Fruit fly (Drosophila melanogaster) whole organism, pupa: ENCODE data around the gene CG14624.

Source experiments
- CG10348 ChIP-seq: fragments of 200-800 bp; sonication (Bioruptor generic); IDR thresholded peaks from 2 replicates; pipeline ENCODE4 v1.3.6; 2022; ENCODE audit warnings: missing biosample characterization, missing genetic modification characterization
- CG12605 ChIP-seq: fragments of 200-800 bp; sonication (Bioruptor generic); IDR thresholded peaks from 2 replicates; pipeline ENCODE4 v1.3.6; 2022; ENCODE audit warnings: missing biosample characterization, missing genetic modification characterization
- CG13204 ChIP-seq: fragments of 200-800 bp; sonication (Bioruptor generic); optimal IDR thresholded peaks from 2 replicates; lab custom pipeline; 2018; ENCODE audit warnings: missing biosample characterization, mild to moderate bottlenecking, missing genetic modification characterization, moderate library complexity
- CG14655 ChIP-seq: fragments of 200-800 bp; sonication (Bioruptor generic); optimal IDR thresholded peaks from 3 replicates; lab custom pipeline; 2017; ENCODE audit warnings: mild to moderate bottlenecking, missing biosample characterization, missing genetic modification reagents, missing genetic modification characterization
- CG15710 ChIP-seq: fragments of 200-800 bp; sonication (Bioruptor generic); optimal IDR thresholded peaks from 2 replicates; lab custom pipeline; 2018; ENCODE audit warnings: missing biosample characterization, mild to moderate bottlenecking, missing genetic modification characterization, moderate library complexity
- CG17806 ChIP-seq: fragments of 200-800 bp; sonication (Bioruptor generic); optimal IDR thresholded peaks from 2 replicates; lab custom pipeline; 2018; ENCODE audit warnings: missing biosample characterization, mild to moderate bottlenecking, missing genetic modification characterization, moderate library complexity
- CG32121 ChIP-seq: fragments of 200-800 bp; sonication (Bioruptor generic); IDR thresholded peaks from 2 replicates; pipeline ENCODE4 v1.3.6; 2022; ENCODE audit warnings: missing biosample characterization, missing genetic modification characterization
- CG34367 ChIP-seq: fragments of 200-800 bp; sonication (Bioruptor generic); optimal IDR thresholded peaks from 2 replicates; lab custom pipeline; 2018; ENCODE audit warnings: missing biosample characterization, mild to moderate bottlenecking, missing genetic modification characterization
- CG4496 ChIP-seq: fragments of 200-800 bp; sonication (Bioruptor generic); IDR thresholded peaks from 3 replicates; pipeline ENCODE4 v1.3.6; 2022; ENCODE audit warnings: missing biosample characterization, missing genetic modification characterization
- CG8159 ChIP-seq: fragments of 200-800 bp; sonication (Bioruptor generic); optimal IDR thresholded peaks from 3 replicates; lab custom pipeline; 2018; ENCODE audit warnings: missing biosample characterization, mild to moderate bottlenecking, missing genetic modification characterization, moderate library complexity
- CG8301 ChIP-seq: fragments of 200-800 bp; sonication (Bioruptor generic); optimal IDR thresholded peaks from 2 replicates; lab custom pipeline; 2018; ENCODE audit warnings: missing biosample characterization, mild to moderate bottlenecking, missing genetic modification characterization
- CG9948 ChIP-seq: fragments of 200-800 bp; sonication (Bioruptor generic); optimal IDR thresholded peaks from 2 replicates; lab custom pipeline; 2018; ENCODE audit warnings: missing biosample characterization, mild to moderate bottlenecking, missing genetic modification characterization, moderate library complexity
- D1 ChIP-seq: fragments of 200-800 bp; sonication (Bioruptor generic); optimal IDR thresholded peaks from 2 replicates; lab custom pipeline; 2018; ENCODE audit warnings: missing biosample characterization, mild to moderate bottlenecking, missing genetic modification characterization, moderate library complexity
- EcR ChIP-seq: fragments of 200-800 bp; sonication (Bioruptor generic); optimal IDR thresholded peaks from 3 replicates; lab custom pipeline; 2019; ENCODE audit warnings: missing biosample characterization, missing genetic modification characterization, mild to moderate bottlenecking, moderate library complexity, missing genetic modification reagents
- Ets98B ChIP-seq: fragments of 200-800 bp; sonication (Bioruptor generic); IDR thresholded peaks from 2 replicates; pipeline ENCODE4 v1.3.6; 2022; ENCODE audit warnings: missing biosample characterization, missing genetic modification characterization
- Pif1A ChIP-seq: fragments of 200-800 bp; sonication (Bioruptor generic); optimal IDR thresholded peaks from 3 replicates; lab custom pipeline; 2016; ENCODE audit warnings: missing biosample characterization, missing genetic modification characterization
- Pif1B ChIP-seq: fragments of 200-800 bp; sonication (Bioruptor generic); optimal IDR thresholded peaks from 3 replicates; lab custom pipeline; 2016; ENCODE audit warnings: missing biosample characterization, missing genetic modification characterization
- Snoo ChIP-seq: fragments of 200-800 bp; sonication (Bioruptor generic); optimal IDR thresholded peaks from 3 replicates; lab custom pipeline; 2017; ENCODE audit warnings: missing biosample characterization, mild to moderate bottlenecking, missing genetic modification characterization, inconsistent platforms
- fd96Ca ChIP-seq: fragments of 200-800 bp; sonication (Bioruptor generic); IDR thresholded peaks from 3 replicates; pipeline ENCODE4 v1.3.6; 2022; ENCODE audit warnings: missing biosample characterization, missing genetic modification characterization
- gl ChIP-seq: fragments of 200-800 bp; sonication (Bioruptor generic); optimal IDR thresholded peaks from 2 replicates; lab custom pipeline; 2018; ENCODE audit warnings: missing biosample characterization, mild to moderate bottlenecking, missing genetic modification characterization
- rn ChIP-seq: fragments of 200-800 bp; sonication (Bioruptor generic); IDR thresholded peaks from 2 replicates; pipeline ENCODE4 v1.3.6; 2022; ENCODE audit warnings: missing biosample characterization, missing genetic modification characterization

CG14624 gene

DNA sequence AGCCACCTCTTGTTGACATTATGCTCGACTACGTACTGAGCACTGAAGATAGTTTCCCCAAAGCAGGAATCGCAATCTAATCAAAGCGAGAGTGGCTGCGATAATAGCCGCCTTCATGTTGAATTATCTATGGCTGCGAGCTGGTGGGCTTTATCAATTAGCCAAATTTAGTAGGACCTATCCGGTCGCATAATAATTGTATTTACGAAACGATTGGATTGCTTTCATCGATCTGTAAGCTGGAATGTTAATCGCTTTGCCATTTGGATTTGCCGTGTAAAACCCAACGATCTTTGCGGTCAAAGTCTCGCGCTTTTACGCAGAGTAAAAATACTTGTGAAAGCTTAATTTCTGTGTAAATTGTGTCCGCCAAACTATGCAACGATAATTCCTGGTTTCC lies 30.5 kb upstream of the CG14624 start, which contains the start of gene CG11384:
Gene CG11384, minus strand, starts transcription at position 43 of the 400 bp plus-strand sequence.
- no peak for TF ChIP-seq CG9948 (tag; lab: Kevin White, UChicago)

DNA sequence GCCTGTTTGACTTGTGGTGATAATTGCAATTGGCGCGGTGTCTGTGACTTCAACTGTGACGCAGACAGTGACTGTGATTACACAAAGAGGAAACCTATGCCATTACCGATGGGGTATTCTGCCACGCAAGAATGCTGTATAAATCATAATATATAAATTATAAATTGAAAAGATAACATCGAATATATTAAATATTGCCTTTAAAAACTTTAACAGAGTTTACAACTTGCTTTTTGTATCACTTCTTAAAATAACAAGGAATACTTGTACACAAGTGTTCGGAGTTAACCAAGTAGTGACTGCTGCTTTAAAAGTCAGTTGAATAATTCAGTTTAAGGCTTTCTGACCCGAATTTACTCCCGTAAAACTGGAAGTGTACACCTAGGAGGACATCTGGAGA lies 26.7 kb upstream of the CG14624 start, which contains the start of gene CG11379:
Gene CG11379, plus strand, starts transcription at position 301 of the 400 bp plus-strand sequence.
- no peak for TF ChIP-seq CG34367 (tag; lab: Kevin White, UChicago)
- no peak for TF ChIP-seq CG17806
- no peak for TF ChIP-seq Snoo (tag; lab: Kevin White, UChicago)
- no peak for TF ChIP-seq Pif1A (GFP tag; lab: Kevin White, UChicago)
- TF ChIP-seq CG12605 (GFP tag; lab: Robert Waterston, UW): no peak
- TF ChIP-seq CG32121: no peak
- TF ChIP-seq CG15710 (tag; lab: Kevin White, UChicago): no peak
- TF ChIP-seq EcR (GFP tag; lab: Kevin White, UChicago): no peak
- no peak for TF ChIP-seq CG4496 (GFP tag; lab: Robert Waterston, UW)

- TF ChIP-seq CG4496 (GFP tag; lab: Robert Waterston, UW) (peak; percentile 36; the same call in 1 of the 3 replicates), Pif1B (GFP tag; lab: Kevin White, UChicago) (no peak), Ets98B (GFP tag; lab: Robert Waterston, UW) (peak; percentile 21; the same call in 1 of the 2 replicates)
- TF ChIP-seq, all 21 proteins: peak for 2
These were observed 25.7 kb upstream of the CG14624 start for dm6 chrX:1180865-1181264.

dm6 chrX:1181320-1181719 lies 25.2 kb upstream of the CG14624 start, which contains the start of gene CG14627:
TSS of gene CG14627 (plus strand) at chrX:1181620.
- TF ChIP-seq CG32121 (no peak), D1 (tag; lab: Kevin White, UChicago) (no peak), CG9948 (tag; lab: Kevin White, UChicago) (no peak), EcR (GFP tag; lab: Kevin White, UChicago) (no peak), CG8159 (tag; lab: Kevin White, UChicago) (no peak), CG17806 (no peak), fd96Ca (GFP tag; lab: Robert Waterston, UW) (no peak)
- TF ChIP-seq, all 21 proteins: peak for 0

DNA sequence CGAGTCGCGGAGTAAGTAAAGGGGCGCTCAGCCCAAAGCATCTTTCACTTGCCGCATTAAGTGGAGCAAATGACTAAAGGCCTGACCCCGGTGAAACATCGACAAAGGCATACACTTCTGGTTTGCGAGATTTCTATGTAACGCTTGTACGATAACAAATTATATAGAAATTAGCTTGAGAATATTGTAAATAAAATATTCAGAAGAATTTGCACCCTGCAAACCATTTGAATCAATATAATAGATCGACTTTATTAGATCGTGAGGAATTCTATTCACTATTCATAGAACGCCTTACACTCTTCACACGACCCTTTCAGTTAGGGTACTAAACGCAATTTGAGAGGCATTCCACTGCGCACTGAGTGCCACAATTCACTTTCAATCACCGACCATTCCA lies 22.8 kb upstream of the CG14624 start:
- no peak for TF ChIP-seq rn (GFP tag; lab: Robert Waterston, UW)
- TF ChIP-seq CG17806: no peak
- no peak for TF ChIP-seq Snoo (tag; lab: Kevin White, UChicago)
- TF ChIP-seq CG32121: no peak
- TF ChIP-seq EcR (GFP tag; lab: Kevin White, UChicago): no peak
- TF ChIP-seq Ets98B (GFP tag; lab: Robert Waterston, UW): no peak
- no peak for TF ChIP-seq gl
- TF ChIP-seq CG13204 (GFP tag; lab: Kevin White, UChicago): no peak
- TF ChIP-seq CG9948 (tag; lab: Kevin White, UChicago): no peak
- no peak for TF ChIP-seq Pif1A (GFP tag; lab: Kevin White, UChicago)
- no peak for TF ChIP-seq CG10348 (GFP tag; lab: Robert Waterston, UW)
- no peak for TF ChIP-seq fd96Ca (GFP tag; lab: Robert Waterston, UW)
- no peak for TF ChIP-seq CG34367 (tag; lab: Kevin White, UChicago)
- no peak for TF ChIP-seq CG8159 (tag; lab: Kevin White, UChicago)

dm6 chrX:1184478-1184877 lies 22.1 kb upstream of the CG14624 start, which contains the start of gene CG14626:
TSS of gene CG14626 (plus strand) at chrX:1184778.
- TF ChIP-seq CG34367 (tag; lab: Kevin White, UChicago) (no peak), CG4496 (GFP tag; lab: Robert Waterston, UW) (no peak), Ets98B (GFP tag; lab: Robert Waterston, UW) (no peak), CG9948 (tag; lab: Kevin White, UChicago) (no peak), CG12605 (GFP tag; lab: Robert Waterston, UW) (no peak), fd96Ca (GFP tag; lab: Robert Waterston, UW) (no peak), Snoo (tag; lab: Kevin White, UChicago) (no peak), CG14655 (GFP tag; lab: Kevin White, UChicago) (no peak), gl (no peak), CG17806 (no peak), CG15710 (tag; lab: Kevin White, UChicago) (no peak), rn (GFP tag; lab: Robert Waterston, UW) (no peak), D1 (tag; lab: Kevin White, UChicago) (no peak)

dm6 chrX:1191008-1191407 lies 15.5 kb upstream of the CG14624 start, which contains the start of gene CG11380:
TSS of gene CG11380 (plus strand) at chrX:1191308.
- TF ChIP-seq CG8301 (tag; lab: Kevin White, UChicago): no peak
- TF ChIP-seq CG13204 (GFP tag; lab: Kevin White, UChicago): no peak
